Worm (Caenorhabditis elegans) whole organism, late embryonic: ENCODE measurements around the gene C14A4.8.

Experiments
- T23F11.4 ChIP-seq: fragments of 200-800 bp; sonication (Bioruptor generic); optimal IDR thresholded peaks from 2 replicates; lab custom pipeline; 2018; ENCODE audit warnings: mild to moderate bottlenecking, missing genetic modification characterization, missing compliant biosample characterization
- elt-2 ChIP-seq: sonication (generic microtip); optimal IDR thresholded peaks from 2 replicates; lab custom pipeline; 2016; ENCODE audit warnings: missing genetic modification reagents, missing genetic modification characterization, missing compliant biosample characterization
- lin-11 ChIP-seq: fragments of 200-800 bp; sonication (Bioruptor generic); optimal IDR thresholded peaks from 2 replicates; lab custom pipeline; 2018; ENCODE audit warnings: mild to moderate bottlenecking, missing genetic modification characterization, missing compliant biosample characterization
- madf-2 ChIP-seq: sonication (generic microtip); optimal IDR thresholded peaks from 2 replicates; lab custom pipeline; 2017; ENCODE audit warnings: missing genetic modification characterization, missing compliant biosample characterization
- nhr-11 ChIP-seq: fragments of 150-350 bp; optimal IDR thresholded peaks from 2 replicates; lab custom pipeline; 2014; ENCODE audit warnings: missing biosample characterization, missing genetic modification characterization
- pag-3 ChIP-seq: sonication (generic microtip); optimal IDR thresholded peaks from 2 replicates; lab custom pipeline; 2016; ENCODE audit warnings: missing compliant biosample characterization, missing genetic modification characterization, borderline replicate concordance
- pax-1 ChIP-seq: fragments of 150-350 bp; optimal IDR thresholded peaks from 2 replicates; lab custom pipeline; 2014; ENCODE audit warnings: missing biosample characterization, missing genetic modification characterization
- pha-4 ChIP-seq: fragments of 150-350 bp; optimal IDR thresholded peaks from 2 replicates; lab custom pipeline; 2018; ENCODE audit warnings: missing biosample characterization, missing genetic modification reagents, missing genetic modification characterization
- sox-4 ChIP-seq: sonication (generic microtip); optimal IDR thresholded peaks from 2 replicates; lab custom pipeline; 2017; ENCODE audit warnings: mild to moderate bottlenecking, missing genetic modification characterization, inconsistent platforms, missing compliant biosample characterization
- ttx-3 ChIP-seq: sonication (generic microtip); optimal IDR thresholded peaks from 2 replicates; lab custom pipeline; 2016; ENCODE audit warnings: missing genetic modification reagents, missing genetic modification characterization, missing compliant biosample characterization
- unc-42 ChIP-seq: sonication (generic microtip); optimal IDR thresholded peaks from 2 replicates; lab custom pipeline; 2016; ENCODE audit warnings: missing genotype, missing genetic modification characterization, missing compliant biosample characterization

- no peak for TF ChIP-seq ttx-3 (tag; lab: Kevin White, UChicago)
- no peak for TF ChIP-seq unc-42
- no peak for TF ChIP-seq lin-11
- no peak for TF ChIP-seq T23F11.4 (GFP tag; lab: Kevin White, UChicago)
- TF ChIP-seq elt-2, result no peak
- TF ChIP-seq pag-3 (tag; lab: Kevin White, UChicago), result no peak
- no peak for TF ChIP-seq pax-1 (tag; lab: Kevin White, UChicago)
- no peak for TF ChIP-seq sox-4 (tag; lab: Kevin White, UChicago)
- no peak for TF ChIP-seq nhr-11 (tag; lab: Kevin White, UChicago)
- TF ChIP-seq madf-2 (tag; lab: Kevin White, UChicago), result no peak
- no peak for TF ChIP-seq pha-4
Observed at ce11 chrII:10579655-10580054, 18.3 kb downstream of the C14A4.8 start, which contains the start of gene dohh-1.
